Worm (Caenorhabditis elegans): ENCODE measurements around the gene spt-4.

DNA sequence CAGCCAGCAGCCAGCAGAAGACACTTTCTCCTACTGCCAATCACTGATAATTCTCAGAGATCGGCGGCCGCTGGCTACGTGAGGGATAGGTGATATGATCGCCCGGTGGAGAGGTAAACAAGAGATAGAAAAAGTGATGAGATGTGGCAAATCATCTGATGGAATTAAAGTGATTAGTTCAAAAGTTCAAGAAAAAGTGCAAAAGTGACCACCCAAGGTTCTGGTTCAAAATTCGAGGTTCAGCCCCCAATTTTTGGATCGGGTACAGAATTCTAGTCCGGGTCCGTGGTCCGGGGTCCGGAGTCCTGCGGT is 4.0 kb downstream of the spt-4 start:
- TF ChIP-seq elt-3 (tag; optimal IDR thresholded peaks at IDR 0.05) (no peak), lin-13 (tag; optimal IDR thresholded peaks at IDR 0.05) (no peak), unc-62 (GFP tag; optimal IDR thresholded peaks at IDR 0.05) (peak; percentile 72), lsy-2 (tag; optimal IDR thresholded peaks at IDR 0.05) (no peak), elt-1 (tag; optimal IDR thresholded peaks at IDR 0.05; ENCODE audit: borderline replicate concordance, insufficient read depth) (no peak), pha-4 (tag; optimal IDR thresholded peaks at IDR 0.05) (no peak), sem-2 (GFP tag; optimal IDR thresholded peaks at IDR 0.05) (no peak), mab-5 (tag; optimal IDR thresholded peaks at IDR 0.05) (no peak), unc-39 (tag; optimal IDR thresholded peaks at IDR 0.05) (no peak)
